Fruit fly (Drosophila melanogaster): Measurements from ENCODE around the gene CG9536.

CG9536 gene

dm6 chr2L:6479226-6479906 lies 2.6 kb upstream of the CG9536 start (continued):
- TF ChIP-seq CG1647 (GFP tag; optimal IDR thresholded peaks at IDR 0.05) (no peak), CG9727 (GFP tag; optimal IDR thresholded peaks at IDR 0.05) (peak; percentile 23), mirr (GFP tag; optimal IDR thresholded peaks at IDR 0.05) (peak; percentile 88), CG2712 (tag; optimal IDR thresholded peaks at IDR 0.05) (peak; percentile 18), Usf (GFP tag; optimal IDR thresholded peaks at IDR 0.05) (no peak), Camta (GFP tag; optimal IDR thresholded peaks at IDR 0.05) (no peak), CG3163 (GFP tag; optimal IDR thresholded peaks at IDR 0.05) (no peak), CG8765 (GFP tag; IDR thresholded peaks at IDR 0.05) (no peak), trh (GFP tag; optimal IDR thresholded peaks at IDR 0.05) (no peak), CG9797 (GFP tag; optimal IDR thresholded peaks at IDR 0.05) (no peak), B-H2 (GFP tag; optimal IDR thresholded peaks at IDR 0.05) (peak; percentile 51), tll (GFP tag; optimal IDR thresholded peaks at IDR 0.05) (no peak), CG12769 (tag; optimal IDR thresholded peaks at IDR 0.05) (peak; percentile 70), CG31365 (tag; optimal IDR thresholded peaks at IDR 0.05) (peak; percentile 62), D19B (GFP tag; optimal IDR thresholded peaks at IDR 0.05) (no peak), tx (GFP tag; optimal IDR thresholded peaks at IDR 0.05) (no peak), odd (GFP tag; optimal IDR thresholded peaks at IDR 0.05) (peak; percentile 28), h (optimal IDR thresholded peaks at IDR 0.05) (no peak), cwo (GFP tag; optimal IDR thresholded peaks at IDR 0.05) (peak; percentile 48), CG5180 (GFP tag; optimal IDR thresholded peaks at IDR 0.05) (peak; percentile 44), sisA (GFP tag; IDR thresholded peaks at IDR 0.05) (no peak), Bdp1 (GFP tag; optimal IDR thresholded peaks at IDR 0.05) (no peak), btn (GFP tag; optimal IDR thresholded peaks at IDR 0.05) (no peak), BtbVII (GFP tag; optimal IDR thresholded peaks at IDR 0.05) (peak; percentile 74), danr (GFP tag; IDR thresholded peaks at IDR 0.05) (no peak), ato (GFP tag; IDR thresholded peaks at IDR 0.05; ENCODE audit: partially characterized antibody) (no peak), pnt (GFP tag; optimal IDR thresholded peaks at IDR 0.05) (peak; percentile 9), CG10274 (GFP tag; optimal IDR thresholded peaks at IDR 0.05) (no peak), CG10209 (GFP tag; optimal IDR thresholded peaks at IDR 0.05) (peak; percentile 36), oc (tag; optimal IDR thresholded peaks at IDR 0.05) (no peak), sob (GFP tag; IDR thresholded peaks at IDR 0.05) (peak; percentile 53; the same call in 1 of the 2 replicates), sim (GFP tag; IDR thresholded peaks at IDR 0.05) (no peak), Ada2b (GFP tag; IDR thresholded peaks at IDR 0.05) (no peak), Hey (tag; optimal IDR thresholded peaks at IDR 0.05) (peak; percentile 41), Neu2 (GFP tag; optimal IDR thresholded peaks at IDR 0.05; ENCODE audit: borderline replicate concordance) (peak; percentile 54), CG7357 (GFP tag; IDR thresholded peaks at IDR 0.05) (no peak), CG12155 (GFP tag; optimal IDR thresholded peaks at IDR 0.05) (peak; percentile 17), Fer1 (GFP tag; optimal IDR thresholded peaks at IDR 0.05) (peak; percentile 85), tna (GFP tag; IDR thresholded peaks at IDR 0.05; ENCODE audit: partially characterized antibody) (no peak), lbe (GFP tag; optimal IDR thresholded peaks at IDR 0.05) (peak; percentile 1), Lhr (GFP tag; optimal IDR thresholded peaks at IDR 0.05) (no peak), bcd (GFP tag; optimal IDR thresholded peaks at IDR 0.05) (no peak), luna (GFP tag; optimal IDR thresholded peaks at IDR 0.05) (no peak), CG11723 (GFP tag; optimal IDR thresholded peaks at IDR 0.05) (peak; percentile 15), CG10321 (GFP tag; IDR thresholded peaks at IDR 0.05) (no peak), CG11398 (GFP tag; optimal IDR thresholded peaks at IDR 0.05) (no peak), GATAe (GFP tag; conservative IDR thresholded peaks at IDR 0.05) (no peak), CG6765 (GFP tag; optimal IDR thresholded peaks at IDR 0.05) (peak; percentile 61), Hmr (GFP tag; optimal IDR thresholded peaks at IDR 0.05) (peak; percentile 61), psq (GFP tag; optimal IDR thresholded peaks at IDR 0.05) (no peak)
